Fruit fly (Drosophila melanogaster) whole organism, embryonic: Measurements from ENCODE around the gene CG14269.

Experiments used
- Bgb ChIP-seq: fragments of 200-800 bp; sonication (Bioruptor generic); IDR thresholded peaks from 2 replicates; pipeline ENCODE4 v1.3.6; 2022; ENCODE audit warnings: missing biosample characterization, missing genetic modification characterization; ENCODE audit not compliant: partially characterized antibody
- CG10654 ChIP-seq: fragments of 200-800 bp; sonication (Bioruptor generic); optimal IDR thresholded peaks from 2 replicates; lab custom pipeline; 2016; ENCODE audit warnings: missing biosample characterization, missing genetic modification characterization
- CG12071 ChIP-seq: fragments of 200-800 bp; sonication (Bioruptor generic); optimal IDR thresholded peaks from 3 replicates; lab custom pipeline; 2018; ENCODE audit warnings: missing biosample characterization, mild to moderate bottlenecking, missing genetic modification characterization
- CG12219 ChIP-seq: fragments of 200-800 bp; sonication (Bioruptor generic); optimal IDR thresholded peaks from 3 replicates; lab custom pipeline; 2018; ENCODE audit warnings: missing biosample characterization, mild to moderate bottlenecking, missing genetic modification characterization
- CG13894 ChIP-seq: fragments of 200-800 bp; sonication (Bioruptor generic); optimal IDR thresholded peaks from 3 replicates; lab custom pipeline; 2018; ENCODE audit warnings: missing biosample characterization, mild to moderate bottlenecking, missing genetic modification characterization, moderate library complexity
- CG15011 ChIP-seq: fragments of 200-800 bp; sonication (Bioruptor generic); optimal IDR thresholded peaks from 3 replicates; lab custom pipeline; 2018; ENCODE audit warnings: missing biosample characterization, mild to moderate bottlenecking, missing genetic modification characterization
- CG15601 ChIP-seq: fragments of 200-800 bp; sonication (Bioruptor generic); optimal IDR thresholded peaks from 3 replicates; lab custom pipeline; 2019; ENCODE audit warnings: missing biosample characterization, mild to moderate bottlenecking, missing genetic modification characterization, moderate library complexity
- CG17385 ChIP-seq: fragments of 200-800 bp; sonication (Bioruptor generic); optimal IDR thresholded peaks from 3 replicates; lab custom pipeline; 2018; ENCODE audit warnings: missing biosample characterization, mild to moderate bottlenecking, missing genetic modification characterization
- CG17612 ChIP-seq: fragments of 200-800 bp; sonication (Bioruptor generic); IDR thresholded peaks from 2 replicates; pipeline ENCODE4 v1.3.6; 2022; ENCODE audit warnings: missing biosample characterization, missing genetic modification characterization
- CG17802 ChIP-seq: fragments of 200-800 bp; sonication (Bioruptor generic); optimal IDR thresholded peaks from 2 replicates; lab custom pipeline; 2018; ENCODE audit warnings: missing biosample characterization, mild to moderate bottlenecking, missing genetic modification characterization, moderate library complexity
- CG18011 ChIP-seq: fragments of 200-800 bp; sonication (Bioruptor generic); optimal IDR thresholded peaks from 2 replicates; lab custom pipeline; 2017; ENCODE audit warnings: missing biosample characterization, missing genetic modification characterization, mild to moderate bottlenecking, moderate library complexity, missing genotype
- CG1832 ChIP-seq: fragments of 200-800 bp; sonication (Bioruptor generic); optimal IDR thresholded peaks from 2 replicates; lab custom pipeline; 2017; ENCODE audit warnings: missing biosample characterization, mild to moderate bottlenecking, missing genetic modification characterization, inconsistent platforms
- CG2120 ChIP-seq: fragments of 200-800 bp; sonication (Bioruptor generic); optimal IDR thresholded peaks from 3 replicates; lab custom pipeline; 2016; ENCODE audit warnings: missing biosample characterization, missing genetic modification characterization
- CG32532 ChIP-seq: fragments of 200-800 bp; sonication (Bioruptor generic); IDR thresholded peaks from 2 replicates; pipeline ENCODE4 v1.3.6; 2022; ENCODE audit warnings: missing biosample characterization, missing genetic modification characterization
- CG3838 ChIP-seq: fragments of 200-800 bp; sonication (Bioruptor generic); optimal IDR thresholded peaks from 3 replicates; lab custom pipeline; 2016; ENCODE audit warnings: missing biosample characterization, missing genetic modification characterization
- CG6683 ChIP-seq: fragments of 200-800 bp; sonication (Bioruptor generic); optimal IDR thresholded peaks from 2 replicates; lab custom pipeline; 2017; ENCODE audit warnings: missing biosample characterization, mild to moderate bottlenecking, missing genetic modification characterization, missing genetic modification reagents
- CG6791 ChIP-seq: fragments of 200-800 bp; sonication (Bioruptor generic); IDR thresholded peaks from 3 replicates; pipeline ENCODE4 v1.3.6; 2022; ENCODE audit warnings: missing biosample characterization, missing genetic modification characterization; ENCODE audit not compliant: partially characterized antibody
- CG6854 ChIP-seq: fragments of 200-800 bp; sonication (Bioruptor generic); optimal IDR thresholded peaks from 3 replicates; lab custom pipeline; 2017; ENCODE audit warnings: missing biosample characterization, mild to moderate bottlenecking, missing genetic modification characterization
- Doc2 ChIP-seq: fragments of 200-800 bp; sonication (Bioruptor generic); IDR thresholded peaks from 2 replicates; pipeline ENCODE4 v1.3.6; 2022; ENCODE audit warnings: missing biosample characterization, missing genetic modification characterization
- E2f1 ChIP-seq: fragments of 200-800 bp; sonication (Bioruptor generic); IDR thresholded peaks from 2 replicates; pipeline ENCODE4 v1.3.6; 2022; ENCODE audit warnings: missing biosample characterization, missing genetic modification characterization
- Fer2 ChIP-seq: fragments of 200-800 bp; sonication (Bioruptor generic); optimal IDR thresholded peaks from 2 replicates; lab custom pipeline; 2018; ENCODE audit warnings: missing biosample characterization, mild to moderate bottlenecking, missing genetic modification characterization, moderate library complexity
- Gsc ChIP-seq: fragments of 200-800 bp; sonication (Bioruptor generic); IDR thresholded peaks from 2 replicates; pipeline ENCODE4 v1.3.6; 2022; ENCODE audit warnings: missing biosample characterization, missing genetic modification characterization
- H15 ChIP-seq: fragments of 200-800 bp; sonication (Bioruptor generic); IDR thresholded peaks from 3 replicates; pipeline ENCODE4 v1.3.6; 2022; ENCODE audit warnings: missing biosample characterization, missing genetic modification characterization
- Hr51 ChIP-seq, 2 experiments: fragments of 200-800 bp; sonication (Bioruptor generic); optimal IDR thresholded peaks; 2 replicates in 1 of 2; 3 replicates in 1 of 2; lab custom pipeline; 2016 to 2018; ENCODE audit warnings: missing biosample characterization in 2 of 2, missing genetic modification characterization in 2 of 2, mild to moderate bottlenecking in 1 of 2, moderate library complexity in 1 of 2
- Lhr ChIP-seq: fragments of 200-800 bp; sonication (Bioruptor generic); optimal IDR thresholded peaks from 3 replicates; lab custom pipeline; 2017; ENCODE audit warnings: mild to moderate bottlenecking, missing biosample characterization, missing genetic modification reagents, missing genetic modification characterization
- Lim3 ChIP-seq: fragments of 200-800 bp; sonication (Bioruptor generic); IDR thresholded peaks from 2 replicates; pipeline ENCODE4 v1.3.6; 2022; ENCODE audit warnings: missing biosample characterization, missing genetic modification characterization
- Neu2 ChIP-seq: fragments of 200-800 bp; sonication (Bioruptor generic); optimal IDR thresholded peaks from 3 replicates; lab custom pipeline; 2016; ENCODE audit warnings: missing biosample characterization, missing genetic modification characterization, borderline replicate concordance
- Opbp ChIP-seq: fragments of 200-800 bp; sonication (Bioruptor generic); IDR thresholded peaks from 3 replicates; pipeline ENCODE4 v1.3.6; 2022; ENCODE audit warnings: missing biosample characterization, missing genetic modification characterization; ENCODE audit not compliant: partially characterized antibody
- Poxn ChIP-seq: fragments of 200-800 bp; sonication (Bioruptor generic); IDR thresholded peaks from 2 replicates; pipeline ENCODE4 v1.3.6; 2022; ENCODE audit warnings: missing biosample characterization, missing genetic modification characterization
- Rfx ChIP-seq: fragments of 200-800 bp; sonication (Bioruptor generic); IDR thresholded peaks from 2 replicates; pipeline ENCODE4 v1.3.6; 2022; ENCODE audit warnings: missing biosample characterization, missing genetic modification characterization
- Sin3A ChIP-seq: fragments of >200 bp; optimal IDR thresholded peaks from 2 replicates; lab custom pipeline; 2018
- Sry-β ChIP-seq: fragments of 200-800 bp; sonication (Bioruptor generic); optimal IDR thresholded peaks from 2 replicates; lab custom pipeline; 2018; ENCODE audit warnings: missing biosample characterization, mild to moderate bottlenecking, missing genetic modification characterization, moderate library complexity
- az2 ChIP-seq: fragments of 200-800 bp; sonication (Bioruptor generic); optimal IDR thresholded peaks from 3 replicates; lab custom pipeline; 2016; ENCODE audit warnings: missing biosample characterization, missing genetic modification characterization
- bab2 ChIP-seq: fragments of 200-800 bp; sonication (Bioruptor generic); optimal IDR thresholded peaks from 2 replicates; lab custom pipeline; 2016; ENCODE audit warnings: missing biosample characterization, missing genetic modification characterization
- cad ChIP-seq: fragments of >200 bp; optimal IDR thresholded peaks from 2 replicates; lab custom pipeline; 2017; ENCODE audit warnings: missing biosample characterization, missing genetic modification characterization
- corto ChIP-seq: fragments of 200-800 bp; sonication (Bioruptor generic); optimal IDR thresholded peaks from 2 replicates; lab custom pipeline; 2016; ENCODE audit warnings: missing biosample characterization, mild to moderate bottlenecking, missing genetic modification characterization, moderate library complexity
- croc ChIP-seq: fragments of 200-800 bp; sonication (Bioruptor generic); conservative IDR thresholded peaks from 3 replicates; pipeline ENCODE4 v1.3.6; 2022; ENCODE audit warnings: missing biosample characterization, missing genetic modification characterization
- ind ChIP-seq: fragments of 200-800 bp; sonication (Bioruptor generic); optimal IDR thresholded peaks from 3 replicates; lab custom pipeline; 2016; ENCODE audit warnings: missing biosample characterization, missing genetic modification characterization
- kay ChIP-seq: fragments of 200-800 bp; sonication (Bioruptor generic); optimal IDR thresholded peaks from 2 replicates; lab custom pipeline; 2016; ENCODE audit warnings: missing biosample characterization, missing genetic modification characterization
- ken ChIP-seq: fragments of 200-800 bp; sonication (Bioruptor generic); IDR thresholded peaks from 3 replicates; pipeline ENCODE4 v1.3.6; 2022; ENCODE audit warnings: missing biosample characterization, missing genetic modification characterization
- knrl ChIP-seq: fragments of 200-800 bp; sonication (Bioruptor generic); IDR thresholded peaks from 3 replicates; pipeline ENCODE4 v1.3.6; 2022; ENCODE audit warnings: missing biosample characterization, missing genetic modification characterization; ENCODE audit not compliant: partially characterized antibody
- odd ChIP-seq: fragments of 200-800 bp; sonication (Bioruptor generic); optimal IDR thresholded peaks from 2 replicates; lab custom pipeline; 2017; ENCODE audit warnings: missing biosample characterization, mild to moderate bottlenecking, missing genetic modification characterization
- org-1 ChIP-seq: fragments of 200-800 bp; sonication (Bioruptor generic); optimal IDR thresholded peaks from 2 replicates; lab custom pipeline; 2017; ENCODE audit warnings: missing biosample characterization, missing genetic modification characterization
- pan ChIP-seq, 4 experiments: fragments of >200 bp in 3 of 4; fragments of 200-800 bp in 1 of 4; sonication (Bioruptor generic) in 1 of 4; optimal IDR thresholded peaks in 3 of 4; IDR thresholded peaks in 1 of 4; 2 replicates each; pipeline versions ENCODE4 v1.3.6 to Lab custom; 2017 to 2022; ENCODE audit warnings: missing biosample characterization in 2 of 4, missing genetic modification characterization in 2 of 4, mixed read lengths in 1 of 4
- rib ChIP-seq: fragments of 200-800 bp; sonication (Bioruptor generic); IDR thresholded peaks from 2 replicates; pipeline ENCODE4 v1.3.6; 2022; ENCODE audit warnings: missing biosample characterization, missing genetic modification characterization
- seq ChIP-seq: fragments of 200-800 bp; sonication (Bioruptor generic); IDR thresholded peaks from 2 replicates; pipeline ENCODE4 v1.3.6; 2022; ENCODE audit warnings: missing biosample characterization, missing genetic modification characterization
- sqz ChIP-seq: fragments of 200-800 bp; sonication (Bioruptor generic); optimal IDR thresholded peaks from 3 replicates; lab custom pipeline; 2018; ENCODE audit warnings: missing biosample characterization, mild to moderate bottlenecking, missing genetic modification characterization
- sr ChIP-seq: fragments of 200-800 bp; sonication (Bioruptor generic); IDR thresholded peaks from 3 replicates; pipeline ENCODE4 v1.3.6; 2022; ENCODE audit warnings: missing biosample characterization, missing genetic modification characterization
- zen2 ChIP-seq: fragments of 200-800 bp; sonication (Bioruptor generic); IDR thresholded peaks from 3 replicates; pipeline ENCODE4 v1.3.6; 2022; ENCODE audit warnings: missing biosample characterization, missing genetic modification characterization; ENCODE audit not compliant: partially characterized antibody
- zf30C ChIP-seq: fragments of 200-800 bp; sonication (Bioruptor generic); optimal IDR thresholded peaks from 3 replicates; lab custom pipeline; 2018; ENCODE audit warnings: missing biosample characterization, mild to moderate bottlenecking, missing genetic modification characterization

Gene CG14269

DNA sequence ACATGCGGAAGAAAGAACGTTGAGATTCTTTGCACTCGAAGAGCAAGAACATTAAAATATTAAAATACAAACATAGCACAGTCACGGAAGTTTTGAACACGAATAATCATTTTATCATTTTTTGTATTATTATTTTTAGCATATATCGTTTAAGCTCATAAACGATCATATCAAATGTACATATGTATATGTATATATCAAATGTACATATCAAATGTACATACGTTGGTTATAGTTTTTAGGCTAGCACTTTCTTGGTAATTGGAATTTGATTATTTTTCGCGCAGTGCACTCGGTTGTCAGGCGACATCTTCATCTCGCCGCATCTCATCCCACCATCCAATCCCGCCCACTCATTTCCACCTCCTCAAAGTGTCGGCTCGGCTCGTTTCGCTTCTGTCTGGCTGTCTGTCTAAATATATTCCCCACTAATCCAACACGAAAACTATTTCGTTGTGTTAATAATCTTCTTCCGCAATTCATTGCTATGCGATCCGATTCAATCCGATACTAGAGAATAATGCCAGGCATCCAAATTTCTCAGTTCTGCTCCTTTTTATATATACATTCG, 19.9 kb upstream of the CG14269 start (continued):
- TF ChIP-seq bab2 (GFP tag; lab: Kevin White, UChicago) (no peak), CG15011 (GFP tag; lab: Kevin White, UChicago) (no peak), Rfx (GFP tag; lab: Robert Waterston, UW) (peak; percentile 33; the same call in 1 of the 2 replicates), CG15601 (tag; lab: Kevin White, UChicago) (peak; percentile 57), zen2 (GFP tag; lab: Robert Waterston, UW) (no peak), CG10654 (no peak), org-1 (peak; percentile 2), zf30C (GFP tag; lab: Kevin White, UChicago) (no peak), Lhr (GFP tag; lab: Kevin White, UChicago) (no peak), Opbp (GFP tag; lab: Robert Waterston, UW) (no peak), Sry-β (GFP tag; lab: Kevin White, UChicago) (no peak), Bgb (GFP tag; lab: Robert Waterston, UW) (no peak), corto (GFP tag; lab: Kevin White, UChicago) (no peak), CG32532 (GFP tag; lab: Robert Waterston, UW) (peak; percentile 41), kay (no peak), cad (GFP tag; lab: Kevin White, UChicago) (no peak), CG13894 (no peak), seq (peak; percentile 46), rib (GFP tag; lab: Robert Waterston, UW) (no peak), croc (GFP tag; lab: Robert Waterston, UW) (peak; percentile 55; the same call in 2 of the 3 replicates), CG3838 (GFP tag; lab: Kevin White, UChicago) (no peak), CG2120 (GFP tag; lab: Kevin White, UChicago) (no peak), Lim3 (GFP tag; lab: Robert Waterston, UW) (no peak), CG17802 (no peak), CG17385 (GFP tag; lab: Kevin White, UChicago) (peak; percentile 27), Hr51 (GFP tag; optimal IDR thresholded peaks at IDR 0.05; lab: Kevin White, UChicago) (peak in 1 of 2 experiments; percentile 68), ken (no peak), Sin3A (lab: Kevin White, UChicago) (no peak), ind (peak; percentile 22), odd (GFP tag; lab: Kevin White, UChicago) (no peak), CG12071 (GFP tag; lab: Kevin White, UChicago) (no peak), Fer2 (tag; lab: Kevin White, UChicago) (no peak), Doc2 (GFP tag; lab: Robert Waterston, UW) (no peak), CG1832 (GFP tag; lab: Kevin White, UChicago) (no peak), CG6683 (GFP tag; lab: Kevin White, UChicago) (no peak), CG6854 (no peak), knrl (GFP tag; lab: Robert Waterston, UW) (no peak), az2 (GFP tag; lab: Kevin White, UChicago) (no peak), CG6791 (GFP tag; lab: Robert Waterston, UW) (no peak), CG17612 (GFP tag; lab: Robert Waterston, UW) (no peak), Gsc (GFP tag; lab: Robert Waterston, UW) (no peak), CG12219 (peak; percentile 25), sr (GFP tag; lab: Robert Waterston, UW) (peak; percentile 91), E2f1 (GFP tag; lab: Robert Waterston, UW) (peak; percentile 47; the same call in 1 of the 2 replicates), H15 (GFP tag; lab: Robert Waterston, UW) (no peak), Poxn (GFP tag; lab: Robert Waterston, UW) (no peak), pan (optimal IDR thresholded peaks at IDR 0.05; lab: Kevin White, UChicago) (no peak), pan (GFP tag; optimal IDR thresholded peaks at IDR 0.05 in 1 of 2, IDR thresholded peaks at IDR 0.05 in 1 of 2) (no peak), sqz (no peak), Neu2 (GFP tag; lab: Kevin White, UChicago) (no peak), CG18011 (GFP tag; lab: Kevin White, UChicago) (no peak)
